Fruit fly (Drosophila melanogaster) whole organism, adult: ENCODE measurements around the gene Ubqn.
A peak's percentile ranks its signal among the peaks of the same experiment; 100 is the strongest.

ENCODE experiments used
- CG11617 ChIP-seq: fragments of 200-800 bp; sonication (Bioruptor generic); optimal IDR thresholded peaks from 2 replicates; lab custom pipeline; 2017; ENCODE audit warnings: mild to moderate bottlenecking, missing biosample characterization, missing genetic modification reagents, missing genetic modification characterization
- CG12768 ChIP-seq: fragments of 200-800 bp; sonication (Bioruptor generic); optimal IDR thresholded peaks from 2 replicates; lab custom pipeline; 2017; ENCODE audit warnings: missing biosample characterization, missing genetic modification characterization, mild to moderate bottlenecking, moderate library complexity, missing genetic modification reagents
- CG14711 ChIP-seq: fragments of 200-800 bp; sonication (Bioruptor generic); optimal IDR thresholded peaks from 2 replicates; lab custom pipeline; 2018; ENCODE audit warnings: missing biosample characterization, mild to moderate bottlenecking, missing genetic modification characterization, moderate library complexity
- CG1620 ChIP-seq: fragments of 200-800 bp; sonication (Bioruptor generic); optimal IDR thresholded peaks from 2 replicates; lab custom pipeline; 2016; ENCODE audit warnings: missing biosample characterization, missing genetic modification characterization
- CG33017 ChIP-seq: fragments of 200-800 bp; sonication (Bioruptor generic); optimal IDR thresholded peaks from 2 replicates; lab custom pipeline; 2018; ENCODE audit warnings: missing biosample characterization, mild to moderate bottlenecking, missing genetic modification characterization, moderate library complexity
- CG5204 ChIP-seq: fragments of 200-800 bp; sonication (Bioruptor generic); optimal IDR thresholded peaks from 2 replicates; lab custom pipeline; 2016; ENCODE audit warnings: missing biosample characterization, missing genetic modification characterization
- CG7045 ChIP-seq: fragments of 200-800 bp; sonication (Bioruptor generic); optimal IDR thresholded peaks from 2 replicates; lab custom pipeline; 2017; ENCODE audit warnings: missing biosample characterization, mild to moderate bottlenecking, missing genetic modification characterization
- CG7101 ChIP-seq: fragments of 200-800 bp; sonication (Bioruptor generic); optimal IDR thresholded peaks from 2 replicates; lab custom pipeline; 2018; ENCODE audit warnings: missing biosample characterization, mild to moderate bottlenecking, missing genetic modification characterization, moderate library complexity
- Clk ChIP-seq: fragments of 200-800 bp; sonication (Bioruptor generic); optimal IDR thresholded peaks from 2 replicates; lab custom pipeline; 2017; ENCODE audit warnings: missing biosample characterization, missing genetic modification characterization
- Crg-1 ChIP-seq: fragments of 200-800 bp; sonication (Bioruptor generic); optimal IDR thresholded peaks from 2 replicates; lab custom pipeline; 2016; ENCODE audit warnings: missing biosample characterization, missing genetic modification characterization
- Hr96 ChIP-seq: fragments of 200-800 bp; sonication (Bioruptor generic); optimal IDR thresholded peaks from 2 replicates; lab custom pipeline; 2016; ENCODE audit warnings: missing biosample characterization, missing genetic modification characterization
- Mnt ChIP-seq: fragments of 200-800 bp; sonication (Bioruptor generic); optimal IDR thresholded peaks from 2 replicates; lab custom pipeline; 2016; ENCODE audit warnings: missing biosample characterization, mild to moderate bottlenecking, missing genetic modification characterization
- bab1 ChIP-seq: fragments of 200-800 bp; sonication (Bioruptor generic); optimal IDR thresholded peaks from 3 replicates; lab custom pipeline; 2019; ENCODE audit warnings: missing biosample characterization, mild to moderate bottlenecking, missing genetic modification characterization, moderate library complexity
- cic ChIP-seq: fragments of 200-800 bp; sonication (Bioruptor generic); optimal IDR thresholded peaks from 2 replicates; lab custom pipeline; 2017; ENCODE audit warnings: missing biosample characterization, mild to moderate bottlenecking, missing genetic modification characterization, moderate library complexity
- cnc ChIP-seq, 2 experiments: fragments of >200 bp; optimal IDR thresholded peaks; 2 replicates each; lab custom pipeline; 2017
- kay ChIP-seq: fragments of 200-800 bp; sonication (Bioruptor generic); peaks from one replicate; lab custom pipeline; 2016; ENCODE audit warnings: missing biosample characterization, missing genetic modification characterization, borderline replicate concordance
- ovo ChIP-seq: fragments of 200-800 bp; sonication (Bioruptor generic); optimal IDR thresholded peaks from 2 replicates; lab custom pipeline; 2016; ENCODE audit warnings: missing biosample characterization, missing genetic modification characterization
- pad ChIP-seq: fragments of 200-800 bp; sonication (Bioruptor generic); optimal IDR thresholded peaks from 3 replicates; lab custom pipeline; 2017; ENCODE audit warnings: missing biosample characterization, missing genetic modification characterization, mild to moderate bottlenecking, moderate library complexity, missing genetic modification reagents
- tj ChIP-seq: fragments of 200-800 bp; sonication (Bioruptor generic); optimal IDR thresholded peaks from 3 replicates; lab custom pipeline; 2017; ENCODE audit warnings: missing biosample characterization, mild to moderate bottlenecking, missing genetic modification characterization, moderate library complexity
- toe ChIP-seq: fragments of 200-800 bp; sonication (Bioruptor generic); optimal IDR thresholded peaks from 2 replicates; lab custom pipeline; 2016; ENCODE audit warnings: missing biosample characterization, missing genetic modification characterization

Ubqn gene

DNA sequence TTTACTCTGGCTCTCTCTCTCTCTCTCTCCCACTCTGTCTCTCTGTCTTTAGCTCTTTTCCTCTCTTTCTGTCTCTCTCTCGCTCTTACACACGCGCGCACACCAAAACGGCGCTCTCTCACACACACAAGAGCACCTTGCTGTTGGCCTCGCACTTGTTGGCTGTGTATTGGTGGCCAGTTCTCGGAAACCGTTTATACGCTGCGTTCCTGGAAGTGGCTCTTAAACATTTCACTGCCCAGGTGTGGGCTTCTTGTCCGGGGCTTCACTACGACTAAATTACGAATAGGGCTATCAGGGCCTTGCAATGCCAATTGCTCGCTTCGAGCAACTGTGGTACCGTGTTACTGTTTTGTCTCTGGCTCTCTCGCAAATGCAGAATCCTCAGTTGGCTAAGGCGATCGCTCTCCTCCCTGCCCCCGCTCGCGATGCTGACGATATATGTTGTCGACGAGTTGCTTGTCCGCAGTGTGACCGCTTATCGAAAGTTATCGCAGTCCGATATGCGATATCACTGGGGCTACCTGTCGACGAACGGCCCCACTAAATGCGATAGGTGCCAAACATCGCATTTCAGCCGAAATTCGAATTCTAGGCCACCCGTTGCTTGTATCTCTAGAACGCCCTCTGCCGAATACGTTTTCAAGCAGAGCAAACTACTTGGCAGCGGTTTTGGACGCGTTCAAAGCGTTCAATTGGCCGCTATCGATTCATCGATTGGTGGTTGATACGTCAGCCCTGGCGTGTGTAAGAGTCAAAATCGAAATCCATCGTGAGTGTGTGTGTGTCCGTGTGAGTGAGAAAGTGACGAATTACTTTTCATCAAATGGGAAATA lies at the start of gene Ubqn, which contains the start of gene dome:
Ubqn (plus strand) TSS at position 769 of the 836 bp plus-strand sequence.
dome (minus strand) TSS at position 479 of the 836 bp plus-strand sequence.
- peak; percentile 56 for TF ChIP-seq CG12768 (GFP tag; lab: Kevin White, UChicago)
- peak; percentile 71 for TF ChIP-seq tj (GFP tag; lab: Kevin White, UChicago)
- TF ChIP-seq toe (GFP tag; lab: Kevin White, UChicago) = peak; percentile 29
- TF ChIP-seq Hr96 (GFP tag; lab: Kevin White, UChicago) = peak; percentile 49
- TF ChIP-seq bab1 (GFP tag; lab: Kevin White, UChicago) = peak; percentile 55
- TF ChIP-seq cic = peak; percentile 62
- peak; percentile 28 for TF ChIP-seq Crg-1 (GFP tag; lab: Kevin White, UChicago)
- no peak for TF ChIP-seq CG5204 (GFP tag; lab: Kevin White, UChicago)
- peak; percentile 50 for TF ChIP-seq pad (GFP tag; lab: Kevin White, UChicago)
- TF ChIP-seq CG11617 = peak; percentile 33
- no peak for TF ChIP-seq Clk (GFP tag; lab: Kevin White, UChicago)
- peak; percentile 14 for TF ChIP-seq CG7101 (tag; lab: Kevin White, UChicago)
- no peak for TF ChIP-seq CG33017 (tag; lab: Kevin White, UChicago)
- TF ChIP-seq Mnt = peak; percentile 63
- peak; percentile 5 for TF ChIP-seq CG14711 (tag; lab: Kevin White, UChicago)
- TF ChIP-seq CG1620 (GFP tag; lab: Kevin White, UChicago) = no peak
- peak; percentile 31 for TF ChIP-seq ovo (GFP tag; lab: Kevin White, UChicago)

- TF ChIP-seq CG14711 (tag; lab: Kevin White, UChicago) (peak; percentile 71), Hr96 (GFP tag; lab: Kevin White, UChicago) (no peak), Crg-1 (GFP tag; lab: Kevin White, UChicago) (no peak), Mnt (peak; percentile 50), CG7101 (tag; lab: Kevin White, UChicago) (peak; percentile 13), CG12768 (GFP tag; lab: Kevin White, UChicago) (peak; percentile 4), cic (peak; percentile 6), Clk (GFP tag; lab: Kevin White, UChicago) (no peak), CG33017 (tag; lab: Kevin White, UChicago) (peak; percentile 19), CG7045 (GFP tag; lab: Kevin White, UChicago) (no peak), pad (GFP tag; lab: Kevin White, UChicago) (peak; percentile 98), tj (GFP tag; lab: Kevin White, UChicago) (peak; percentile 5), kay (GFP tag; lab: Kevin White, UChicago) (no peak), CG11617 (peak; percentile 9), CG5204 (GFP tag; lab: Kevin White, UChicago) (no peak), bab1 (GFP tag; lab: Kevin White, UChicago) (peak; percentile 27), CG1620 (GFP tag; lab: Kevin White, UChicago) (peak; percentile 4), cnc (optimal IDR thresholded peaks at IDR 0.05; lab: Kevin White, UChicago) (no peak), toe (GFP tag; lab: Kevin White, UChicago) (no peak), ovo (GFP tag; lab: Kevin White, UChicago) (no peak)
Observed at dm6 chrX:19637002-19637420, 46.6 kb upstream of the Ubqn start.

DNA sequence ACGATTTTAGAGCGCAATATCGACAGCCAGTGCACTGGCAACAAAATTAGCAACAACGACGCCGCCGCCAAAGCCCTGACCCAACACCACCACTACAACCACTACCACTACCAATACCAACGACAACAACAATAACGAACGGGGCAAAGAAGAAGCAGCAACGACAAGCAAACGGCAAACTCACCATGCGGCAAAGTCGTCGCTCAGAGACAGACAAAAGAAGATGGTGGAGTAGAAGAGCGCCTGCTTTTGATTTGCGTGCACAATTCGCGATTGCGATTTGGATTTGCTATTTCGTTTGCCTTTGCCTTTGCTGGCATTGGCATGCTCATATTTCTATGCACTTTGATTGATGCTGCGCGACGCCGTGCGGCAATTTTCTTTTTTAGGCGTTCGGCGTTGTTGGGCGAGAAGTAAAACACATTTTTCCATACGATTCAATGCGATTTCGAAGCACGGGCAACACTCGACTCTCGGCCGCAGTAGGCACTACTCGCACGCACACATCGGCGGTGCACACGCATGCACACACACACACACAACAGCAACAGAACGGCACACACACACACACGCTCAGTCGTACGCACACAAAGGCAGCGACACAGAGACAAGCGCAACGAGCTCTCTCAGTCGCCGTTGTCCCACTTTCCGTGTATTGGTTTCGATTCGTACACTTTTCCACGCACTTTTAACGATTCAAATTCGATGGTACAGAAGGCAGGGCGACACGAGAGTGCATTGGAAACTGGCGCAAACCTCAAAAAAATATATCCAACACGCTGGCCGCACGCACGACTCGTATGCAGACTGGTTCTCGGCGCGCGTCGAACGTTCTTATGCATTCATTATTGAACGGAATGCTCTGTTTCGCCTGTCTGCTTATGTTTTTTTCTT lies 45.9 kb upstream of the Ubqn start:
- peak; percentile 4 for TF ChIP-seq Mnt
- TF ChIP-seq toe (GFP tag; lab: Kevin White, UChicago) = no peak
- no peak for TF ChIP-seq Hr96 (GFP tag; lab: Kevin White, UChicago)
- TF ChIP-seq bab1 (GFP tag; lab: Kevin White, UChicago) = peak; percentile 48
- TF ChIP-seq Clk (GFP tag; lab: Kevin White, UChicago) = no peak
- TF ChIP-seq tj (GFP tag; lab: Kevin White, UChicago) = peak; percentile 26
- no peak for TF ChIP-seq CG14711 (tag; lab: Kevin White, UChicago)
- TF ChIP-seq pad (GFP tag; lab: Kevin White, UChicago) = peak; percentile 96
- TF ChIP-seq CG12768 (GFP tag; lab: Kevin White, UChicago) = no peak
- peak; percentile 26 for TF ChIP-seq CG7101 (tag; lab: Kevin White, UChicago)
- no peak for TF ChIP-seq kay (GFP tag; lab: Kevin White, UChicago)

DNA sequence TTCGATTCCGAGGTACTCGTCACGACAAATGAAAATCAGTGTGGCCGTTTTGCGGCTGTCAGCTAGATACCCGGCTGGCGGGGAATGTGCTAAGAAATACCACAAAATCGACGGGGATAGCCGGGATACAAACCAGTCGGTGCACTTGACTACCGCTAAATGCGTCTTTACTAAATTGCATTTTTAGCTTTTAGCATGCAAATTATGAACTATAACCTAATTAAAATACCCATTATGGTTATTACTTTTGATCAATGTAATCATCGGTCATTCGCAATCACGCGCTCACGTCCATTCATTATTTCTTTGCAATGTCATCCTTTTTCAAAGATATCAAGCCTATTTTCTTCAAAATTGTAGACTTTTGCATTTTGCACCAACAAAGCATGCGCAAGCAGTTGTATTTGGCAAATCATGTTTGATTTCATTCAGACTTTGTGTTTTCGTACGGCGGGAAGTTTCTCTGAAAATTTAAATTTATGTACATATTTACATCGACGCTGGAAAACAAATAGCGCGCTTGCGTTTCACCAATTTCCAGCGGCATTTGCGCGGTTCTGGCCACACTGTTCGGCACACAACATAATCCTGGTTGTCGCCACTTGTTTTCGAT lies 45.2 kb upstream of the Ubqn start, which contains the start of gene Rcd-1:
Rcd-1 (plus strand) TSS at position 440 of the 613 bp plus-strand sequence.
- TF ChIP-seq cnc (optimal IDR thresholded peaks at IDR 0.05; lab: Kevin White, UChicago) = no peak
- no peak for TF ChIP-seq tj (GFP tag; lab: Kevin White, UChicago)
- no peak for TF ChIP-seq kay (GFP tag; lab: Kevin White, UChicago)
- no peak for TF ChIP-seq CG11617
- TF ChIP-seq Hr96 (GFP tag; lab: Kevin White, UChicago) = no peak
- no peak for TF ChIP-seq pad (GFP tag; lab: Kevin White, UChicago)
- TF ChIP-seq CG14711 (tag; lab: Kevin White, UChicago) = no peak
- TF ChIP-seq Crg-1 (GFP tag; lab: Kevin White, UChicago) = no peak
- TF ChIP-seq bab1 (GFP tag; lab: Kevin White, UChicago) = no peak
- no peak for TF ChIP-seq CG33017 (tag; lab: Kevin White, UChicago)
- TF ChIP-seq ovo (GFP tag; lab: Kevin White, UChicago) = no peak
- TF ChIP-seq cic = no peak
- TF ChIP-seq Mnt = no peak
- TF ChIP-seq CG5204 (GFP tag; lab: Kevin White, UChicago) = no peak
- TF ChIP-seq CG7101 (tag; lab: Kevin White, UChicago) = no peak
- TF ChIP-seq Clk (GFP tag; lab: Kevin White, UChicago) = no peak
